Worm (Caenorhabditis elegans): Measurements from ENCODE around the gene pigt-1.

DNA sequence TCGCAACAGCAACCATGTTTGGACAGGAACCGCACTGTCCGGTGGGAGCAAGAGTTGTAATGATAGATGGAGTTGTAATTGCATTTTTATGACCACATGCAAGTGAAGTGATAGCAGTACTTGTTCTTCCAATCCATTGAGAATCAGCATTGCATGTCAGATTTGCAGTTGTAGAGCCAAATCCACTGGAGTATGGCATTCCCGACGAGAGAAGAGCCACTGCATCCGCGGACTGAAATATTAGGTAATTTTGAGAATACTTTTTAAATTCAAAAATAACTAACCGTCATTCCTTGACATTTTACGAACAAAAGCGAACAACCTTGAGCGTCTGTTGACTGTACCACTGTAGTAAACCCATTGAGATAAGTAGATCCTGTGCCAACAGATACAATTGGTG is 16.5 kb upstream of the pigt-1 start:
- TF ChIP-seq lsl-1 (GFP tag; optimal IDR thresholded peaks at IDR 0.05) = no peak
- no peak for TF ChIP-seq madf-10 (tag; optimal IDR thresholded peaks at IDR 0.05)
- no peak for TF ChIP-seq nfya-1 (tag; optimal IDR thresholded peaks at IDR 0.05; ENCODE audit: borderline replicate concordance, insufficient read depth)
- no peak for TF ChIP-seq ama-1 (optimal IDR thresholded peaks at IDR 0.05)
- TF ChIP-seq ama-1 (GFP tag; optimal IDR thresholded peaks at IDR 0.05) = no peak
- no peak for TF ChIP-seq ceh-91 (GFP tag; IDR thresholded peaks at IDR 0.05)
- TF ChIP-seq unc-130 (GFP tag; optimal IDR thresholded peaks at IDR 0.05) = no peak
- no peak for TF ChIP-seq nfya-2 (GFP tag; IDR thresholded peaks at IDR 0.05)
- TF ChIP-seq pha-4 (tag; optimal IDR thresholded peaks at IDR 0.05) = no peak
